Worm (Caenorhabditis elegans): ENCODE results near the gene F14D7.14.

Gene F14D7.14

DNA sequence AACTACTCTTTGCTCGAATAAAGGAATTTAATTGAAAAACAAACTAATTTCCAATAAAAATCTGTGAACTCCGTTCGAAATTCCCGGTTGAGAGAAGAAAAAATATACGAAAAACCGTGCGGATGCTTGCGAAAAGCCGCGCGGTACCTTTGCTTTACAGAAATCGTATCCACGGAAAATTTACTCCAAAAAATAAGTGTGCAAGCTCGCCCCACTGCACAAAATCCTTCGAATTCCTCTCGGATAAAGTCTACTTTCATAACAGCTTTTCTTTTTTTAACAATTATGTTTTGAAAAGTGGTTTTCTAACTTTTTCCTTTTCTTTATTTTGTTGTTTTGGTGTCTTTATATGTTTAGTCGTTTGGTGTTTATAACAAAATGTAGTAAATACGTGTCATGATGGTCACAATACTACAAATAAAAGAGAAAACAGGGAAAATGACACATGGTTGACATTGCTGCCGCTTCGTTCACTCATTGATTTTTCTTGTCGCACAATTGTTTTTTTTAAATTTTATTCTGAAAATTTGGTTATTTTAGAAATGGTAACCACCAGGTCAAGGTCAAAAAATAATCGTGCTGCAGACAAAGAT is 37.6 kb downstream of the F14D7.14 start, which contains the start of gene cept-2 (continued):
- no peak for TF ChIP-seq unc-55 (GFP tag; optimal IDR thresholded peaks at IDR 0.05)
- no peak for TF ChIP-seq nhr-11 (tag; optimal IDR thresholded peaks at IDR 0.05)
- TF ChIP-seq T23F11.4 (GFP tag; optimal IDR thresholded peaks at IDR 0.05): no peak
- TF ChIP-seq ceh-19 (GFP tag; optimal IDR thresholded peaks at IDR 0.05): no peak
- no peak for TF ChIP-seq elt-4 (tag; optimal IDR thresholded peaks at IDR 0.05)
- TF ChIP-seq K09A11.1 (tag; optimal IDR thresholded peaks at IDR 0.05; ENCODE audit: insufficient read depth): peak; percentile 21
- TF ChIP-seq ceh-22 (tag; optimal IDR thresholded peaks at IDR 0.05): no peak
- peak; percentile 65 for TF ChIP-seq tbx-7 (tag; optimal IDR thresholded peaks at IDR 0.05)
- TF ChIP-seq pat-9 (tag; optimal IDR thresholded peaks at IDR 0.05): no peak
- no peak for TF ChIP-seq eyg-1 (tag; optimal IDR thresholded peaks at IDR 0.05)
- peak; percentile 4 for TF ChIP-seq hlh-30 (tag; optimal IDR thresholded peaks at IDR 0.05; ENCODE audit: insufficient read depth)
- TF ChIP-seq ceh-34 (tag; optimal IDR thresholded peaks at IDR 0.05): peak; percentile 61
- TF ChIP-seq ceh-6 (GFP tag; optimal IDR thresholded peaks at IDR 0.05): no peak
- TF ChIP-seq ttx-3 (tag; optimal IDR thresholded peaks at IDR 0.05): no peak
- TF ChIP-seq elt-2 (tag; optimal IDR thresholded peaks at IDR 0.05): no peak
- no peak for TF ChIP-seq pag-3 (tag; optimal IDR thresholded peaks at IDR 0.05; ENCODE audit: borderline replicate concordance)
- peak; percentile 75 for TF ChIP-seq pax-1 (tag; optimal IDR thresholded peaks at IDR 0.05)
- TF ChIP-seq nfya-1 (tag; optimal IDR thresholded peaks at IDR 0.05): peak; percentile 75
- TF ChIP-seq tbx-2 (tag; optimal IDR thresholded peaks at IDR 0.05): peak; percentile 87
- TF ChIP-seq dmd-4 (tag; optimal IDR thresholded peaks at IDR 0.05; ENCODE audit: borderline replicate concordance): no peak
- no peak for TF ChIP-seq syd-9 (tag; optimal IDR thresholded peaks at IDR 0.05)
- peak; percentile 73 for TF ChIP-seq lim-6 (tag; optimal IDR thresholded peaks at IDR 0.05)
- no peak for TF ChIP-seq ceh-48 (tag; optimal IDR thresholded peaks at IDR 0.05)
- no peak for TF ChIP-seq pha-2 (tag; optimal IDR thresholded peaks at IDR 0.05)
- peak; percentile 94 for TF ChIP-seq ceh-31 (tag; optimal IDR thresholded peaks at IDR 0.05)
- TF ChIP-seq ceh-30 (tag; optimal IDR thresholded peaks at IDR 0.05): no peak
- no peak for TF ChIP-seq fkh-6 (tag; optimal IDR thresholded peaks at IDR 0.05)
- peak; percentile 77 for TF ChIP-seq ceh-18 (tag; optimal IDR thresholded peaks at IDR 0.05)
- TF ChIP-seq madf-2 (tag; optimal IDR thresholded peaks at IDR 0.05): peak; percentile 44
- TF ChIP-seq hlh-8 (tag; optimal IDR thresholded peaks at IDR 0.05): peak; percentile 58
- TF ChIP-seq che-1 (tag; optimal IDR thresholded peaks at IDR 0.05): no peak
- TF ChIP-seq hlh-13 (GFP tag; optimal IDR thresholded peaks at IDR 0.05): no peak
- peak; percentile 83 for TF ChIP-seq unc-42 (tag; optimal IDR thresholded peaks at IDR 0.05)
- no peak for TF ChIP-seq hlh-6 (tag; optimal IDR thresholded peaks at IDR 0.05)
- TF ChIP-seq F13H6.1 (tag; optimal IDR thresholded peaks at IDR 0.05): peak; percentile 30
- no peak for TF ChIP-seq npax-4 (tag; optimal IDR thresholded peaks at IDR 0.05)
- no peak for TF ChIP-seq K02D7.2 (tag; optimal IDR thresholded peaks at IDR 0.05)
- TF ChIP-seq sox-2 (GFP tag; IDR thresholded peaks at IDR 0.05): no peak
- TF ChIP-seq rnt-1 (tag; optimal IDR thresholded peaks at IDR 0.05): peak; percentile 84
- TF ChIP-seq ets-4 (tag; optimal IDR thresholded peaks at IDR 0.05): peak; percentile 46

DNA sequence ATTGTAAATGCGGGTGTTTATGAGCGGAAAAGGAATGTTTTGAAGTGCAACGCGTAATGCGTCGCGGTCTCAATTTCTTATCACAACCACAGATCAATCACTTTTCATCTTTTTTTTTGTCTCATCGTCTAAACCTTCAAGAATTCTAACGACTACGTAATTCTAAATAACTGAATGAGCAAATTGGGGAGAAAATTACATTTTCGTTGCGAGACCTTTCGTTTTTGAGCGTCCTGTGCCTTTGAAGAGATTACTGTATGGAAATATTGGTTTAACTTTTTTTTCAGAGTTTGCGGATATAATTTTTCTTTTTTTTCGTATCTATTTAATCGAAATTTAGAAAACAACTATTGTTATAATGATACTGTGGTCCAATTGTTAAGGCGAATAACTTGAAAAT is 40.8 kb downstream of the F14D7.14 start:
- TF ChIP-seq ceh-2 (tag; optimal IDR thresholded peaks at IDR 0.05): no peak
- no peak for TF ChIP-seq che-1 (tag; optimal IDR thresholded peaks at IDR 0.05)
- no peak for TF ChIP-seq dmd-4 (tag; optimal IDR thresholded peaks at IDR 0.05; ENCODE audit: borderline replicate concordance)
- no peak for TF ChIP-seq ahr-1 (tag; optimal IDR thresholded peaks at IDR 0.05)
- no peak for TF ChIP-seq unc-42 (tag; optimal IDR thresholded peaks at IDR 0.05)
- TF ChIP-seq eyg-1 (tag; optimal IDR thresholded peaks at IDR 0.05): no peak
- no peak for TF ChIP-seq K09A11.1 (tag; optimal IDR thresholded peaks at IDR 0.05; ENCODE audit: insufficient read depth)

All from whole organism, late embryonic.